Worm (Caenorhabditis elegans): Measurements from ENCODE around the gene mfn-1.

DNA sequence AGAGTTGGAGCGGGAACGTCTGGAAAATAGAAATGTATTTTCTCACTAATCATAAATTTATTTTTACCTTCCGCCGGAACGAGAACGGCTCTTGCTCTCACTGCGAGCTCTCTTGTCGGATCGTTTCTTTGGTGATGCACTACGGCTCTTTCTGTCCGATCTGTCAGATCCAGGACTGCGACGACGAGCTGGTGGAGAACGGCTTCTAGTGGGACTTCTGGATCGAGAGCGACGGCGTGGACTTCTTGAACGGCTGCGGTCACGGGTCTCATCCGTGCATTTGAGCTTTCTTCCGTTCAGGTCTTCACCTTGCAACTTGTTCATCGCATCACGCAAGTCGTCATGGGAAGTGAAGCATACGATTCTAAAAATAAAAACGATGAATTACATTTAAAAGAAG, 20.1 kb downstream of the mfn-1 start:
- TF ChIP-seq duxl-1 (tag; optimal IDR thresholded peaks at IDR 0.05; ENCODE audit: poor library complexity) (no peak), ctbp-1 (GFP tag; IDR thresholded peaks at IDR 0.05) (no peak), egl-27 (tag; optimal IDR thresholded peaks at IDR 0.05) (no peak)
